Worm (Caenorhabditis elegans): ENCODE measurements around the gene C33F10.12.
A peak's percentile ranks its signal among the peaks of the same experiment; 100 is the strongest.

Gene C33F10.12

DNA sequence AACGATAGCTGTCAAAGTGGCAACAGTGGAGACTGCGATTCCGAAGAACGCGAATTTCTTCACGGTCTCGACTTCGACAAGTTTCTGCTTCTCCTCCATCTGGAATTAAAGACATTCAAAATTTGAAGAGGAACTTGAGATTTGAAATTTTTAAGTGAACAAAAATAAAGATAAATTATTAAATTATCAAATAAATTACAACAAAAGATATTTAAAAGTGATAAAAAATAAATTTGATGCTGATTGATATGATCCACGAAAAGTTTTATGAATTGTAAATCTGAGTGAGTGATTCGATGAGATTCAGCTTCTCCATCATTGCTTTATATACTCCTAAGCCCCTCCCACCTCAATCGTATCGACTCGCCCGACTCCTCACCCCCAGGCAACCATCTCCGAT, 29.9 kb upstream of the C33F10.12 start, which contains the start of gene col-17:
Gene col-17, minus strand, starts transcription at position 101 of the 400 bp plus-strand sequence.
- no peak for TF ChIP-seq ztf-26 (tag; optimal IDR thresholded peaks at IDR 0.05)
- TF ChIP-seq egl-44 (GFP tag; IDR thresholded peaks at IDR 0.05) = no peak
- TF ChIP-seq lin-35 (GFP tag; optimal IDR thresholded peaks at IDR 0.05) = no peak
- no peak for TF ChIP-seq ztf-3 (GFP tag; optimal IDR thresholded peaks at IDR 0.05)
- no peak for TF ChIP-seq nhr-179 (tag; optimal IDR thresholded peaks at IDR 0.05)
- TF ChIP-seq Y56A3A.18 (GFP tag; IDR thresholded peaks at IDR 0.05) = no peak
- TF ChIP-seq dpl-1 (GFP tag; optimal IDR thresholded peaks at IDR 0.05) = no peak
- no peak for TF ChIP-seq athp-1 (tag; optimal IDR thresholded peaks at IDR 0.05)

DNA sequence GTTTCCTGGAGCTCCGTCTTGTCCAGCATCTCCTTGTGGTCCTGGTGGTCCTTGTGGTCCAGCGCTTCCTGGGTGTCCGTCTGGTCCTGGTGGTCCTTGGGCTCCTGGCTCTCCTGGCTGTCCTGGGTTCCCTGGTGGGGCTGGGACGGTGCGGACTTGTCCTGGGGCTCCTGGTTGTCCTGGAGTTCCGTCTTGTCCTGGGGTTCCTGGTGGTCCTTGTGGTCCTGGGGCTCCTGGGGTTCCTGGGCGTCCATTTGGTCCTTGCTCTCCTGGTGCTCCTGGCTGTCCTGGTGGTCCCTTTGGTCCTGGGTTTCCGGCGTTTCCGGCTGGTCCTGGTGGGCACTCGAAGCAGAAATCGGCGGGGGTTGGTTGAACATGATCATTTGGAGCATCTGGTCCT, 29.3 kb upstream of the C33F10.12 start:
- TF ChIP-seq egl-44 (GFP tag; IDR thresholded peaks at IDR 0.05) = 0 out of 2 replicates have a peak, but pooled peaks have one; percentile 7
- peak; percentile 77 for TF ChIP-seq zfh-2 (GFP tag; conservative IDR thresholded peaks at IDR 0.05)
- 0 out of 2 replicates have a peak, but pooled peaks have one; percentile 11 for TF ChIP-seq ceh-58 (GFP tag; IDR thresholded peaks at IDR 0.05)
- TF ChIP-seq dox-1 (GFP tag; IDR thresholded peaks at IDR 0.05) = 0 out of 2 replicates have a peak, but pooled peaks have one; percentile 33
- TF ChIP-seq egrh-3 (GFP tag; IDR thresholded peaks at IDR 0.05) = peak; percentile 91

DNA sequence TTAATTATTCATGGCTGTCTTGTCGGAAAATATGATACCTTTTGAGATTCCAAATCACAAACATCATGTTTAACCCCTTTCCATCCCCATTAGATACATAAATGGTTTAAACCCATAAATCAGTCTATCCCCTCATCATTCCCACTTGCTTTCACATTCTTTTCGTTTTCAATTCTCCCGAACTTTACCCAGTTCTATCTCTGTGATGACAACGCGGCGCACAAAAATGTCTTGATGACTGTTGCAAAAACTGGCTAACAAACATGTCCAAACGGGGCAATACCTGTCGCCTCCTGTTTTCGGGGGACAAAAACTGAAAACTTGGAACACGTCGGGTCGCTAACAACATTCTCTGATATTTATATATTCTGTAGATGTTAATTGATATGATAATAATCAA, 28.5 kb upstream of the C33F10.12 start:
- TF ChIP-seq Y53F4B.3 (GFP tag; IDR thresholded peaks at IDR 0.05) (no peak), ets-4 (GFP tag; optimal IDR thresholded peaks at IDR 0.05) (no peak), ztf-22 (GFP tag; optimal IDR thresholded peaks at IDR 0.05) (no peak), nhr-120 (GFP tag; IDR thresholded peaks at IDR 0.05) (no peak), let-526 (GFP tag; IDR thresholded peaks at IDR 0.05) (no peak), lag-1 (GFP tag; IDR thresholded peaks at IDR 0.05) (no peak), rpc-1 (optimal IDR thresholded peaks at IDR 0.05) (no peak), rpc-1 (tag; optimal IDR thresholded peaks at IDR 0.05) (no peak), ztf-6 (GFP tag; IDR thresholded peaks at IDR 0.05) (no peak), F49E8.2 (tag; optimal IDR thresholded peaks at IDR 0.05; ENCODE audit: insufficient read depth) (no peak), hmg-20 (GFP tag; IDR thresholded peaks at IDR 0.05) (no peak), him-1 (tag; optimal IDR thresholded peaks at IDR 0.05) (no peak), F39B2.1 (GFP tag; IDR thresholded peaks at IDR 0.05) (no peak), D2030.7 (GFP tag; IDR thresholded peaks at IDR 0.05) (no peak), K11D2.4 (GFP tag; IDR thresholded peaks at IDR 0.05) (no peak), let-607 (tag; optimal IDR thresholded peaks at IDR 0.05) (no peak), unc-130 (GFP tag; optimal IDR thresholded peaks at IDR 0.05) (no peak), T26A5.8 (tag; optimal IDR thresholded peaks at IDR 0.05) (no peak), ama-1 (optimal IDR thresholded peaks at IDR 0.05) (no peak), ama-1 (GFP tag; optimal IDR thresholded peaks at IDR 0.05) (no peak), attf-3 (GFP tag; conservative IDR thresholded peaks at IDR 0.05) (no peak), hrde-1 (tag; optimal IDR thresholded peaks at IDR 0.05; ENCODE audit: borderline replicate concordance) (no peak)

DNA sequence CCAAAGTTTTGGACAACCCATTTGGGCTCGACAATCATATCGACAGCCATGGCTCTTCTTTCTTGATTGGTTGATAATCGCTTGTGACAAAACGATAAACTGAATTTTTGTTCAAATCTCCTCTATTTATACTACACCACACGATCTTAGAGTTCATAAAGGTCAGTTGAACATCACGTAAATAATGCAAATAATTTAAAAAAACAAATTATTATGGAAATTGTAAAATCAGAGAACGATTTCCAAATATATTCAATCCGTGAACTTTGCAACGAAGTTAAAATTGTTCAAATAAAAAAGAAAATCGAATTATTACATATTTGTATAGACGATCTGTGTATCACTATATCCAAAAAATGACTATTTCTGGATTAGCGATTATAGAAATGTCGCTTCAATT, 25.8 kb upstream of the C33F10.12 start, which contains the start of the genes mpst-4 and F11G11.14:
Gene mpst-4, minus strand, starts transcription at position 101 of the 400 bp plus-strand sequence.
Gene F11G11.14, plus strand, starts transcription at position 325 of the 400 bp plus-strand sequence.
- TF ChIP-seq Y79H2A.3 (GFP tag; conservative IDR thresholded peaks at IDR 0.05) (no peak), rpc-1 (optimal IDR thresholded peaks at IDR 0.05) (no peak), rpc-1 (tag; optimal IDR thresholded peaks at IDR 0.05) (no peak), T26A5.8 (tag; optimal IDR thresholded peaks at IDR 0.05) (no peak), lir-1 (GFP tag; conservative IDR thresholded peaks at IDR 0.05) (no peak), ekl-4 (GFP tag; IDR thresholded peaks at IDR 0.05) (no peak), ceh-58 (GFP tag; IDR thresholded peaks at IDR 0.05) (no peak), attf-5 (GFP tag; optimal IDR thresholded peaks at IDR 0.05) (no peak), ceh-27 (GFP tag; optimal IDR thresholded peaks at IDR 0.05) (no peak)
